Worm (Caenorhabditis elegans) whole organism, L4 larva: ENCODE results near the gene cct-5.

Source experiments
- mdl-1 ChIP-seq, 2 experiments: fragments of 150-350 bp in 1 of 2; sonication (generic microtip) in 1 of 2; optimal IDR thresholded peaks; 2 replicates each; lab custom pipeline; 2014 to 2017; ENCODE audit warnings: missing biosample characterization in 2 of 2, missing genetic modification characterization in 2 of 2
- mxl-3 ChIP-seq: fragments of 200-800 bp; sonication (Bioruptor generic); optimal IDR thresholded peaks from 2 replicates; lab custom pipeline; 2018; ENCODE audit warnings: mild to moderate bottlenecking, missing genetic modification characterization, missing compliant biosample characterization
- nhr-28 ChIP-seq: fragments of 150-350 bp; optimal IDR thresholded peaks from 2 replicates; lab custom pipeline; 2014; ENCODE audit warnings: missing biosample characterization, missing genetic modification characterization
- nhr-77 ChIP-seq: fragments of 150-350 bp; optimal IDR thresholded peaks from 2 replicates; lab custom pipeline; 2014; ENCODE audit warnings: missing biosample characterization, missing genetic modification characterization

- TF ChIP-seq mxl-3 (GFP tag; lab: Kevin White, UChicago) (no peak), mdl-1 (tag; optimal IDR thresholded peaks at IDR 0.05; lab: Kevin White, UChicago) (no peak), nhr-77 (no peak), nhr-28 (tag; lab: Kevin White, UChicago) (no peak)
Observed at ce11 chrIII:4548739-4549138, 40.8 kb upstream of the cct-5 start, which contains the start of gene M88.4.
